Worm (Caenorhabditis elegans): ENCODE results near the gene F44A2.7.

DNA sequence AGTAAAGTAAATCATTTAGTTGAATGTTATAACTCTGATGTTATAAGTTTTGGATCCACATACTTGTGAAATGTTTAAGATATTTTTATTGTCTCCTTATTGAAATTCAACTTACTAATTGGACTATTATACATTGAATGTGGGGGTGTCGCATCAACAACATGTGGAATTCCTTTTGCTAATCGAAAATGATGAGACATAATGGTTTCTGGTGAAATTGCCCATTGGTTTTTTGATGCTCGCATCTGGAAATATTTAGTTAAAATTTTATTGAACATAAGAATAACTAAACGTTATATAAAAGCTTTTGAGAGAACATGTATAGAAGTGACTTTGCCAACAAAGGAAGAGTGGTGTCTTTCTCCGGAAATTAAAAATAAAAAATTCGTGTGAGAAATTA lies 29.4 kb upstream of the F44A2.7 start, which contains the start of gene ZK682.7:
- TF ChIP-seq dao-5 (tag; optimal IDR thresholded peaks at IDR 0.05): no peak
- TF ChIP-seq W03F9.2 (tag; optimal IDR thresholded peaks at IDR 0.05): no peak

Data from whole organism, L4/young adult.